Fruit fly (Drosophila melanogaster): ENCODE data around the gene CG14053.

CG14053 gene

dm6 chrX:2145690-2146470, 47.8 kb downstream of the CG14053 start (continued):
- TF ChIP-seq Dll (GFP tag; IDR thresholded peaks at IDR 0.05; ENCODE audit: partially characterized antibody) (peak; percentile 90), Doc2 (GFP tag; IDR thresholded peaks at IDR 0.05) (no peak), CG7372 (GFP tag; IDR thresholded peaks at IDR 0.05) (peak; percentile 40; the same call in 1 of the 2 replicates), lilli (GFP tag; optimal IDR thresholded peaks at IDR 0.05) (peak; percentile 37), Hr78 (GFP tag; optimal IDR thresholded peaks at IDR 0.05) (peak in 1 of 2 experiments; percentile 87), Max (GFP tag; optimal IDR thresholded peaks at IDR 0.05) (peak; percentile 31), CG15269 (tag; optimal IDR thresholded peaks at IDR 0.05) (peak; percentile 58), dmrt99B (tag; optimal IDR thresholded peaks at IDR 0.05) (peak; percentile 44), CG12104 (GFP tag; optimal IDR thresholded peaks at IDR 0.05) (no peak), NK7.1 (GFP tag; optimal IDR thresholded peaks at IDR 0.05) (no peak), CG4424 (GFP tag; optimal IDR thresholded peaks at IDR 0.05) (peak; percentile 8), gem (tag; optimal IDR thresholded peaks at IDR 0.05) (peak; percentile 53), CG12071 (GFP tag; optimal IDR thresholded peaks at IDR 0.05) (no peak), CG18599 (GFP tag; optimal IDR thresholded peaks at IDR 0.05) (peak; percentile 64), nerfin-2 (GFP tag; IDR thresholded peaks at IDR 0.05; ENCODE audit: partially characterized antibody) (no peak), CG2120 (GFP tag; optimal IDR thresholded peaks at IDR 0.05) (peak; percentile 47), Hr39 (optimal IDR thresholded peaks at IDR 0.05) (no peak), HHEX (GFP tag; optimal IDR thresholded peaks at IDR 0.05) (peak; percentile 2), CG9437 (GFP tag; optimal IDR thresholded peaks at IDR 0.05) (peak; percentile 9), kni (GFP tag; optimal IDR thresholded peaks at IDR 0.05) (peak; percentile 55), CG7271 (tag; optimal IDR thresholded peaks at IDR 0.05) (no peak), sug (tag; optimal IDR thresholded peaks at IDR 0.05) (peak; percentile 41), lab (GFP tag; optimal IDR thresholded peaks at IDR 0.05) (peak; percentile 41), MTF-1 (GFP tag; optimal IDR thresholded peaks at IDR 0.05; ENCODE audit: borderline replicate concordance) (no peak), da (GFP tag; optimal IDR thresholded peaks at IDR 0.05) (no peak), Atf3 (GFP tag; optimal IDR thresholded peaks at IDR 0.05) (no peak), CG14667 (GFP tag; IDR thresholded peaks at IDR 0.05) (0 out of 2 replicates have a peak, but pooled peaks have one; percentile 5), pzg (GFP tag; optimal IDR thresholded peaks at IDR 0.05) (peak; percentile 12), vnd (GFP tag; IDR thresholded peaks at IDR 0.05; ENCODE audit: partially characterized antibody) (peak; percentile 79), sd (tag; optimal IDR thresholded peaks at IDR 0.05) (no peak), maf-S (GFP tag; optimal IDR thresholded peaks at IDR 0.05) (peak; percentile 21), CG11723 (GFP tag; optimal IDR thresholded peaks at IDR 0.05) (peak; percentile 25), CG30431 (GFP tag; optimal IDR thresholded peaks at IDR 0.05) (peak; percentile 16), CG2889 (GFP tag; IDR thresholded peaks at IDR 0.05) (no peak), Rfx (GFP tag; IDR thresholded peaks at IDR 0.05) (peak; percentile 74), PHDP (tag; optimal IDR thresholded peaks at IDR 0.05) (peak; percentile 21), Fer2 (tag; optimal IDR thresholded peaks at IDR 0.05) (no peak), CG2116 (GFP tag; optimal IDR thresholded peaks at IDR 0.05) (peak; percentile 22), unc-4 (GFP tag; IDR thresholded peaks at IDR 0.05; ENCODE audit: partially characterized antibody) (peak; percentile 76), CG16815 (GFP tag; optimal IDR thresholded peaks at IDR 0.05) (peak; percentile 11), grn (GFP tag; optimal IDR thresholded peaks at IDR 0.05) (peak; percentile 7), Doc3 (GFP tag; IDR thresholded peaks at IDR 0.05; ENCODE audit: partially characterized antibody) (peak; percentile 78), Lhr (GFP tag; optimal IDR thresholded peaks at IDR 0.05) (no peak), Xrp1 (GFP tag; IDR thresholded peaks at IDR 0.05) (0 out of 2 replicates have a peak, but pooled peaks have one; percentile 5), CG7357 (GFP tag; IDR thresholded peaks at IDR 0.05) (peak; percentile 38; the same call in 1 of the 3 replicates), Lim3 (GFP tag; IDR thresholded peaks at IDR 0.05) (no peak), CG3065 (GFP tag; optimal IDR thresholded peaks at IDR 0.05) (no peak), pb (GFP tag; optimal IDR thresholded peaks at IDR 0.05) (peak; percentile 19)
